Worm (Caenorhabditis elegans): Measurements from ENCODE around the gene zipt-16.

zipt-16 gene

ce11 chrV:11462963-11463453, at the start of gene zipt-16:
zipt-16 (plus strand) TSS chrV:11463013.
- TF ChIP-seq klf-2 (GFP tag; conservative IDR thresholded peaks at IDR 0.05) (no peak), med-1 (GFP tag; optimal IDR thresholded peaks at IDR 0.05; ENCODE audit: insufficient read depth) (no peak), flt-1 (GFP tag; IDR thresholded peaks at IDR 0.05) (no peak), cog-1 (tag; optimal IDR thresholded peaks at IDR 0.05) (no peak), ztf-29 (GFP tag; IDR thresholded peaks at IDR 0.05) (no peak), ztf-23 (GFP tag; IDR thresholded peaks at IDR 0.05) (no peak), tab-1 (GFP tag; IDR thresholded peaks at IDR 0.05) (no peak), ref-1 (GFP tag; conservative IDR thresholded peaks at IDR 0.05) (no peak), T22C8.4 (GFP tag; IDR thresholded peaks at IDR 0.05) (no peak)

ce11 chrV:11415059-11415458, 47.8 kb upstream of the zipt-16 start, which contains the start of gene deg-3:
deg-3 (minus strand) TSS chrV:11415159.
- no peak for TF ChIP-seq flt-1 (GFP tag; IDR thresholded peaks at IDR 0.05)
- no peak for TF ChIP-seq med-1 (GFP tag; optimal IDR thresholded peaks at IDR 0.05; ENCODE audit: insufficient read depth)
- no peak for TF ChIP-seq tab-1 (GFP tag; IDR thresholded peaks at IDR 0.05)
- TF ChIP-seq ztf-29 (GFP tag; IDR thresholded peaks at IDR 0.05): no peak
- TF ChIP-seq ztf-23 (GFP tag; IDR thresholded peaks at IDR 0.05): no peak
- no peak for TF ChIP-seq ref-1 (GFP tag; conservative IDR thresholded peaks at IDR 0.05)
- no peak for TF ChIP-seq klf-2 (GFP tag; conservative IDR thresholded peaks at IDR 0.05)

ce11 chrV:11421605-11422004, 41.2 kb upstream of the zipt-16 start, which contains the start of gene des-2:
des-2 (minus strand) TSS chrV:11421705.
- TF ChIP-seq ref-1 (GFP tag; conservative IDR thresholded peaks at IDR 0.05) (no peak), flt-1 (GFP tag; IDR thresholded peaks at IDR 0.05) (no peak), tab-1 (GFP tag; IDR thresholded peaks at IDR 0.05) (no peak), ztf-29 (GFP tag; IDR thresholded peaks at IDR 0.05) (no peak), klf-2 (GFP tag; conservative IDR thresholded peaks at IDR 0.05) (no peak), T22C8.4 (GFP tag; IDR thresholded peaks at IDR 0.05) (no peak), med-1 (GFP tag; optimal IDR thresholded peaks at IDR 0.05; ENCODE audit: insufficient read depth) (no peak), ztf-23 (GFP tag; IDR thresholded peaks at IDR 0.05) (no peak), cog-1 (tag; optimal IDR thresholded peaks at IDR 0.05) (no peak)

DNA sequence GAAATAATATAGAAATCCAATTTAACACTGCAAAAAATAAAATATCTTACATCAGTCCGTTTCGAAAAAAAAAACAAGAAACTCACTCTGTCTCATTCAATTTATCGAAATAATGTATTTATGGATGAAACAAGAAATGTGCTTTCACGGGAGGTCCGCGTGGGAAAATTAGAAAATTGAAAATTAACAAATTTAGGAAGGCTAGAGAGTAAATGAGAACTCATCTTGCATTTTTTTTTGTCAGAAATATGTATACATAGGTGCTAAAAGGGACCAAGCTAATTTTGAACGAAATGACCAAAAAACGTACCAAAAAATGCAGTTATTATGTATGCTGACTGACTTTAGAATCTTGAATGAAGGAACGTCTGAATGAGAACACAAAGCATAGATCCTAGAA, 38.2 kb upstream of the zipt-16 start, which contains the start of gene T26H10.2:
TSS of gene T26H10.2 (minus strand) at position 101 of the 400 bp plus-strand sequence.
- TF ChIP-seq klf-2 (GFP tag; conservative IDR thresholded peaks at IDR 0.05) (no peak), med-1 (GFP tag; optimal IDR thresholded peaks at IDR 0.05; ENCODE audit: insufficient read depth) (no peak), cog-1 (tag; optimal IDR thresholded peaks at IDR 0.05) (no peak)

ce11 chrV:11428728-11429127, 34.1 kb upstream of the zipt-16 start:
- TF ChIP-seq tab-1 (GFP tag; IDR thresholded peaks at IDR 0.05): no peak
- TF ChIP-seq med-1 (GFP tag; optimal IDR thresholded peaks at IDR 0.05; ENCODE audit: insufficient read depth): no peak
- no peak for TF ChIP-seq flt-1 (GFP tag; IDR thresholded peaks at IDR 0.05)
- TF ChIP-seq ztf-29 (GFP tag; IDR thresholded peaks at IDR 0.05): no peak
- no peak for TF ChIP-seq ztf-23 (GFP tag; IDR thresholded peaks at IDR 0.05)
- no peak for TF ChIP-seq klf-2 (GFP tag; conservative IDR thresholded peaks at IDR 0.05)

ce11 chrV:11430823-11431222, 32.0 kb upstream of the zipt-16 start:
- TF ChIP-seq flt-1 (GFP tag; IDR thresholded peaks at IDR 0.05) (no peak), med-1 (GFP tag; optimal IDR thresholded peaks at IDR 0.05; ENCODE audit: insufficient read depth) (no peak), ref-1 (GFP tag; conservative IDR thresholded peaks at IDR 0.05) (no peak), ztf-29 (GFP tag; IDR thresholded peaks at IDR 0.05) (no peak), ztf-23 (GFP tag; IDR thresholded peaks at IDR 0.05) (no peak), T22C8.4 (GFP tag; IDR thresholded peaks at IDR 0.05) (no peak), cog-1 (tag; optimal IDR thresholded peaks at IDR 0.05) (no peak), tab-1 (GFP tag; IDR thresholded peaks at IDR 0.05) (no peak), klf-2 (GFP tag; conservative IDR thresholded peaks at IDR 0.05) (no peak)

DNA sequence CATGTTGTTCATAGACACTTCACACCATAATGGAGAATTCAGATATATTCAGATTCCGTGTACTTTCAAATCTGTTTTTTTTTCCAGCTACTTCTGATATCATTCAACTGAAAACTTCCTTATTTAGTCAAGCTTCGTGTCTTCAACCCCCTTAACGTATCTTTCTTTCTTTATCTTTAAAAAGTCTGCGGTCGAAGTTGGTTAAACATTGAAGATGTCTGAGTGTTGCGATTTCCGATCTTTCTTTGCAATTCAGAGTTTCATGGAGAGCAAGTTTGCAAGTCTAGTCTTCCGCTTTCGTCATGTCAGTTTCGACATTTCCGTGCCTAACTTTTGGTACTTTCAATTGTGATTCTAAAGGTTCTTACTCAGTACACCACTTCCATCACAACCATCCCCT, 27.6 kb upstream of the zipt-16 start:
- TF ChIP-seq klf-2 (GFP tag; conservative IDR thresholded peaks at IDR 0.05): no peak
- TF ChIP-seq med-1 (GFP tag; optimal IDR thresholded peaks at IDR 0.05; ENCODE audit: insufficient read depth): no peak
- no peak for TF ChIP-seq tab-1 (GFP tag; IDR thresholded peaks at IDR 0.05)
- TF ChIP-seq ztf-23 (GFP tag; IDR thresholded peaks at IDR 0.05): no peak
- no peak for TF ChIP-seq T22C8.4 (GFP tag; IDR thresholded peaks at IDR 0.05)
- no peak for TF ChIP-seq ref-1 (GFP tag; conservative IDR thresholded peaks at IDR 0.05)
- no peak for TF ChIP-seq ztf-29 (GFP tag; IDR thresholded peaks at IDR 0.05)
- no peak for TF ChIP-seq flt-1 (GFP tag; IDR thresholded peaks at IDR 0.05)
- no peak for TF ChIP-seq cog-1 (tag; optimal IDR thresholded peaks at IDR 0.05)

- TF ChIP-seq ztf-23 (GFP tag; IDR thresholded peaks at IDR 0.05): no peak
- no peak for TF ChIP-seq med-1 (GFP tag; optimal IDR thresholded peaks at IDR 0.05; ENCODE audit: insufficient read depth)
- no peak for TF ChIP-seq tab-1 (GFP tag; IDR thresholded peaks at IDR 0.05)
- no peak for TF ChIP-seq klf-2 (GFP tag; conservative IDR thresholded peaks at IDR 0.05)
- TF ChIP-seq flt-1 (GFP tag; IDR thresholded peaks at IDR 0.05): no peak
- TF ChIP-seq ref-1 (GFP tag; conservative IDR thresholded peaks at IDR 0.05): no peak
- TF ChIP-seq cog-1 (tag; optimal IDR thresholded peaks at IDR 0.05): no peak
- TF ChIP-seq T22C8.4 (GFP tag; IDR thresholded peaks at IDR 0.05): no peak
- no peak for TF ChIP-seq ztf-29 (GFP tag; IDR thresholded peaks at IDR 0.05)
These were observed 26.4 kb upstream of the zipt-16 start for ce11 chrV:11436407-11436806.

- no peak for TF ChIP-seq tab-1 (GFP tag; IDR thresholded peaks at IDR 0.05)
- TF ChIP-seq flt-1 (GFP tag; IDR thresholded peaks at IDR 0.05): no peak
- TF ChIP-seq ztf-29 (GFP tag; IDR thresholded peaks at IDR 0.05): no peak
- no peak for TF ChIP-seq med-1 (GFP tag; optimal IDR thresholded peaks at IDR 0.05; ENCODE audit: insufficient read depth)
- TF ChIP-seq ztf-23 (GFP tag; IDR thresholded peaks at IDR 0.05): no peak
- TF ChIP-seq T22C8.4 (GFP tag; IDR thresholded peaks at IDR 0.05): no peak
- no peak for TF ChIP-seq klf-2 (GFP tag; conservative IDR thresholded peaks at IDR 0.05)
- TF ChIP-seq cog-1 (tag; optimal IDR thresholded peaks at IDR 0.05): no peak
- TF ChIP-seq ref-1 (GFP tag; conservative IDR thresholded peaks at IDR 0.05): no peak
These were observed 24.3 kb upstream of the zipt-16 start, which contains the start of gene dmsr-1 for ce11 chrV:11438464-11438863. dmsr-1 (plus strand) TSS chrV:11438764.

DNA sequence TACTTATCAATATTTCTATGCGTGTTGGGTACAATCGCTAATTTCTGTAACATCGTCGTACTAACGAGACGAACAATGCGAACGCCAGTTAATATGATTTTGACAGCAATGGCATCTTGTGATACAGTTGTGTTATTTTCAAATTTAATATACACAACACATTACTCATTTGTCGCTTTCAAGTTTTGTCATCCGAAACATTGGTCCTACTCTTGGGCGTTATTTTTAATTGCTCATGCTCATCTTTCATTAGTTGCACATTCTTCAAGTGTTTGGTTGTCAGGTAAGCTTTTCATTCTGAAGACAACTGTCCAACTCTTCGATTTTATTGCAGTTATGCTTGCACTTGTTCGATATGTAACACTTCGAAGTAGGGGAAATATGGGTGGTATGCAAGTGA, 23.6 kb upstream of the zipt-16 start:
- TF ChIP-seq ztf-29 (GFP tag; IDR thresholded peaks at IDR 0.05) (no peak), med-1 (GFP tag; optimal IDR thresholded peaks at IDR 0.05; ENCODE audit: insufficient read depth) (no peak), tab-1 (GFP tag; IDR thresholded peaks at IDR 0.05) (no peak), ref-1 (GFP tag; conservative IDR thresholded peaks at IDR 0.05) (no peak), T22C8.4 (GFP tag; IDR thresholded peaks at IDR 0.05) (no peak), klf-2 (GFP tag; conservative IDR thresholded peaks at IDR 0.05) (no peak), flt-1 (GFP tag; IDR thresholded peaks at IDR 0.05) (no peak), ztf-23 (GFP tag; IDR thresholded peaks at IDR 0.05) (no peak)
